Fruit fly (Drosophila melanogaster) S2 (cell line): ENCODE data around the gene CG32248.

ENCODE experiments used
- CG8478 ChIP-seq: fragments of >200 bp; optimal IDR thresholded peaks from 2 replicates; lab custom pipeline; 2018
- CTCF ChIP-seq, 2 experiments: fragments of >200 bp; optimal IDR thresholded peaks; 2 replicates each; lab custom pipeline; 2018

- no peak for TF ChIP-seq CTCF (optimal IDR thresholded peaks at IDR 0.05; lab: Kevin White, UChicago)
- TF ChIP-seq CG8478 = no peak
Observed at dm6 chr3L:4428918-4429546, 42.5 kb upstream of the CG32248 start, which contains the start of gene nAChRbeta1.
